Fruit fly (Drosophila melanogaster): ENCODE data around the gene CG3777.
A peak's percentile ranks its signal among the peaks of the same experiment; 100 is the strongest.

The CG3777 gene

dm6 chrX:361418-361817 is 81.9 kb downstream of the CG3777 start:
- TF ChIP-seq CG8301 (tag; optimal IDR thresholded peaks at IDR 0.05): peak; percentile 58
- TF ChIP-seq EcR (GFP tag; optimal IDR thresholded peaks at IDR 0.05): peak; percentile 26
- TF ChIP-seq CG4496 (GFP tag; IDR thresholded peaks at IDR 0.05): peak; percentile 90
- TF ChIP-seq Pif1B (GFP tag; optimal IDR thresholded peaks at IDR 0.05): no peak
- peak; percentile 74 for TF ChIP-seq CG9948 (tag; optimal IDR thresholded peaks at IDR 0.05)
- peak; percentile 91 for TF ChIP-seq CG34367 (tag; optimal IDR thresholded peaks at IDR 0.05)
- TF ChIP-seq CG10348 (GFP tag; IDR thresholded peaks at IDR 0.05): no peak
- TF ChIP-seq D1 (tag; optimal IDR thresholded peaks at IDR 0.05): peak; percentile 72
- peak; percentile 81 for TF ChIP-seq CG14655 (GFP tag; optimal IDR thresholded peaks at IDR 0.05)
- TF ChIP-seq gl (tag; optimal IDR thresholded peaks at IDR 0.05): peak; percentile 86
- TF ChIP-seq Ets98B (GFP tag; IDR thresholded peaks at IDR 0.05): no peak; the same call in 1 of the 2 replicates
- peak; percentile 87 for TF ChIP-seq rn (GFP tag; IDR thresholded peaks at IDR 0.05)
- TF ChIP-seq CG17806 (tag; optimal IDR thresholded peaks at IDR 0.05): peak; percentile 74
- TF ChIP-seq Snoo (tag; optimal IDR thresholded peaks at IDR 0.05): peak; percentile 63
- peak; percentile 67; the same call in 1 of the 2 replicates for TF ChIP-seq CG12605 (GFP tag; IDR thresholded peaks at IDR 0.05)
- peak; percentile 71 for TF ChIP-seq fd96Ca (GFP tag; IDR thresholded peaks at IDR 0.05)
- peak; percentile 42; the same call in 1 of the 2 replicates for TF ChIP-seq CG32121 (GFP tag; IDR thresholded peaks at IDR 0.05)
- TF ChIP-seq CG8159 (tag; optimal IDR thresholded peaks at IDR 0.05): peak; percentile 60
- TF ChIP-seq CG13204 (GFP tag; optimal IDR thresholded peaks at IDR 0.05): no peak
- peak; percentile 28 for TF ChIP-seq Pif1A (GFP tag; optimal IDR thresholded peaks at IDR 0.05)
- peak; percentile 78 for TF ChIP-seq CG15710 (tag; optimal IDR thresholded peaks at IDR 0.05)

- no peak for TF ChIP-seq CG4496 (GFP tag; IDR thresholded peaks at IDR 0.05)
- TF ChIP-seq rn (GFP tag; IDR thresholded peaks at IDR 0.05): no peak
- TF ChIP-seq CG17806 (tag; optimal IDR thresholded peaks at IDR 0.05): no peak
- no peak for TF ChIP-seq fd96Ca (GFP tag; IDR thresholded peaks at IDR 0.05)
Measured at dm6 chrX:362073-362674, 82.7 kb downstream of the CG3777 start.

- TF ChIP-seq CG15710 (tag; optimal IDR thresholded peaks at IDR 0.05): peak; percentile 53
- TF ChIP-seq CG34367 (tag; optimal IDR thresholded peaks at IDR 0.05): no peak
- TF ChIP-seq CG17806 (tag; optimal IDR thresholded peaks at IDR 0.05): peak; percentile 1
- peak; percentile 6 for TF ChIP-seq CG8301 (tag; optimal IDR thresholded peaks at IDR 0.05)
- TF ChIP-seq CG8159 (tag; optimal IDR thresholded peaks at IDR 0.05): peak; percentile 66
- peak; percentile 51 for TF ChIP-seq CG9948 (tag; optimal IDR thresholded peaks at IDR 0.05)
- TF ChIP-seq CG13204 (GFP tag; optimal IDR thresholded peaks at IDR 0.05): no peak
- no peak for TF ChIP-seq Snoo (tag; optimal IDR thresholded peaks at IDR 0.05)
- no peak for TF ChIP-seq fd96Ca (GFP tag; IDR thresholded peaks at IDR 0.05)
- no peak for TF ChIP-seq CG32121 (GFP tag; IDR thresholded peaks at IDR 0.05)
- TF ChIP-seq CG10348 (GFP tag; IDR thresholded peaks at IDR 0.05): no peak
Measured at dm6 chrX:364006-364405, 84.5 kb downstream of the CG3777 start.

DNA sequence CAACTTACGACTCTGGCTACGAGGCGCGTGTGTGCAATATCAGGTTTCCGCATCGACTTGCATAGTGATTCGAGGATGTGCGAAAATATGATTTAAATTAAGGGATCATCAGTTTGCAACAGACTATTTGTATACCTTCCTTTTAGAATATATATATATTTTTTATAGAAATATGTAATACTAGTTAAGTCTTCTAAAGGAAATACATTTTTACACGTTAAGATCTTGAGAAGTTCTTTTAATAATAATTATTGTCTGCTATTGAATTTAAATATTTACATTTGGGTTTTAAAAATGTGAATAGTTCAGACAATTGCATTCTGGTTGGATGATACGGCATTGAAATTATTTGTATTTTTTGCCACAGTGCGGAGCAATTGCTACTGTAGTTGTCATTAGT is 87.4 kb downstream of the CG3777 start:
- no peak for TF ChIP-seq Ets98B (GFP tag; IDR thresholded peaks at IDR 0.05)
- TF ChIP-seq fd96Ca (GFP tag; IDR thresholded peaks at IDR 0.05): no peak
- TF ChIP-seq CG4496 (GFP tag; IDR thresholded peaks at IDR 0.05): no peak
- no peak for TF ChIP-seq CG32121 (GFP tag; IDR thresholded peaks at IDR 0.05)
- TF ChIP-seq gl (tag; optimal IDR thresholded peaks at IDR 0.05): no peak
- TF ChIP-seq CG14655 (GFP tag; optimal IDR thresholded peaks at IDR 0.05): peak; percentile 49
- TF ChIP-seq CG17806 (tag; optimal IDR thresholded peaks at IDR 0.05): peak; percentile 59
- no peak for TF ChIP-seq EcR (GFP tag; optimal IDR thresholded peaks at IDR 0.05)
- TF ChIP-seq D1 (tag; optimal IDR thresholded peaks at IDR 0.05): no peak
- no peak for TF ChIP-seq CG12605 (GFP tag; IDR thresholded peaks at IDR 0.05)
- peak; percentile 9 for TF ChIP-seq CG34367 (tag; optimal IDR thresholded peaks at IDR 0.05)
- TF ChIP-seq CG15710 (tag; optimal IDR thresholded peaks at IDR 0.05): peak; percentile 55
- TF ChIP-seq CG9948 (tag; optimal IDR thresholded peaks at IDR 0.05): peak; percentile 51
- no peak for TF ChIP-seq rn (GFP tag; IDR thresholded peaks at IDR 0.05)
- TF ChIP-seq CG8301 (tag; optimal IDR thresholded peaks at IDR 0.05): no peak
- peak; percentile 17 for TF ChIP-seq Pif1A (GFP tag; optimal IDR thresholded peaks at IDR 0.05)
- TF ChIP-seq Pif1B (GFP tag; optimal IDR thresholded peaks at IDR 0.05): peak; percentile 17
- TF ChIP-seq Snoo (tag; optimal IDR thresholded peaks at IDR 0.05): no peak
- TF ChIP-seq CG13204 (GFP tag; optimal IDR thresholded peaks at IDR 0.05): no peak
- TF ChIP-seq CG8159 (tag; optimal IDR thresholded peaks at IDR 0.05): peak; percentile 65
- TF ChIP-seq CG10348 (GFP tag; IDR thresholded peaks at IDR 0.05): no peak

DNA sequence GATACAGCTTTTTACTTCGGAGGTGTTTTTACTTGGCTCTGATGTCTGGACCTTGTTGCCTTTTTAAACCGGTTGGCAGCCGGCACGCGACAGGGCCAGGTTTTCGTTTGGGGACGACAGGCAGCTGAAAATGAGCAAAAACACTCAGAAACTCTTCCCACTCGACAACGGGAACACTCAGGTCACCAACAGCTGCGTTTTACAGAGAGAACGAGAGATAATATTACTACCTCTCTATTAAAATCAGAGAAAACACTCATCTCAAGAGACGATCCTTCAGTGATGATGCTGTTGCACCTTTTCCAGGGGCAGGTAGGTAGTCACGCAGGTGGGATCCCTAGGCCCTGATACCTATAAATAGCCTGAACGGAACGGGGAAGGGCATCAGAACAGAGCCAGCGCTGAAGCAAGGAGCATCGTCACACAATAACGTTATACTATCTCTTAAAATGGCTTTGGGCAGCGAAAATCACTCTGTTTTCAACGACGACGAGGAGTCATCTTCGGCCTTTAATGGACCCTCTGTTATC is 90.2 kb downstream of the CG3777 start, which contains the start of gene ac:
Gene ac (plus strand): TSS at position 387 of the 530 bp plus-strand sequence.
- no peak for TF ChIP-seq CG10348 (GFP tag; IDR thresholded peaks at IDR 0.05)
- TF ChIP-seq EcR (GFP tag; optimal IDR thresholded peaks at IDR 0.05): peak; percentile 22

- TF ChIP-seq Snoo (tag; optimal IDR thresholded peaks at IDR 0.05) (no peak), CG9948 (tag; optimal IDR thresholded peaks at IDR 0.05) (no peak), CG32121 (GFP tag; IDR thresholded peaks at IDR 0.05) (no peak), CG4496 (GFP tag; IDR thresholded peaks at IDR 0.05) (no peak), CG12605 (GFP tag; IDR thresholded peaks at IDR 0.05) (no peak), gl (tag; optimal IDR thresholded peaks at IDR 0.05) (no peak), fd96Ca (GFP tag; IDR thresholded peaks at IDR 0.05) (no peak), Pif1B (GFP tag; optimal IDR thresholded peaks at IDR 0.05) (no peak)
Measured at dm6 chrX:377388-377787, 97.9 kb downstream of the CG3777 start.
